Worm (Caenorhabditis elegans) whole organism, L4 larva: Measurements from ENCODE around the gene pept-2.
"Not testable (repeated sequence)": the region's sequence is repeated elsewhere in the genome, so short reads cannot be mapped to it uniquely, and the experiment has no call there.

Experiments used
- D1046.2 ChIP-seq: fragments of 200-800 bp; sonication (Bioruptor generic); IDR thresholded peaks from 2 replicates; pipeline ENCODE4 v1.3.6; 2022; ENCODE audit warnings: missing genetic modification characterization, missing compliant biosample characterization
- Y48G9A.11 ChIP-seq: fragments of 200-800 bp; sonication (Bioruptor generic); IDR thresholded peaks from 2 replicates; pipeline ENCODE4 v1.3.6; 2022; ENCODE audit warnings: missing genetic modification reagents, missing genetic modification characterization, missing compliant biosample characterization
- aly-2 ChIP-seq: sonication (generic microtip); optimal IDR thresholded peaks from 2 replicates; lab custom pipeline; 2018; ENCODE audit warnings: missing biosample characterization, missing genetic modification characterization
- ama-1 ChIP-seq: fragments of 150-350 bp; optimal IDR thresholded peaks from 2 replicates; lab custom pipeline; 2014; ENCODE audit warnings: inconsistent platforms, mixed read lengths
- arid-1 ChIP-seq: fragments of 200-800 bp; sonication (Bioruptor generic); conservative IDR thresholded peaks from 2 replicates; pipeline ENCODE4 v1.3.6; 2022; ENCODE audit warnings: missing genetic modification reagents, missing genetic modification characterization, missing compliant biosample characterization
- ceh-32 ChIP-seq: sonication (generic microtip); optimal IDR thresholded peaks from 2 replicates; lab custom pipeline; 2016; ENCODE audit warnings: mild to moderate bottlenecking, missing genetic modification characterization, missing compliant biosample characterization; ENCODE audit not compliant: poor library complexity
- ceh-62 ChIP-seq: sonication (generic microtip); optimal IDR thresholded peaks from 2 replicates; lab custom pipeline; 2017; ENCODE audit warnings: missing biosample characterization, missing genetic modification characterization
- daf-19 ChIP-seq: fragments of 200-800 bp; sonication (Bioruptor generic); conservative IDR thresholded peaks from 2 replicates; pipeline ENCODE4 v1.3.6; 2022; ENCODE audit warnings: missing genetic modification characterization, missing compliant biosample characterization
- daf-8 ChIP-seq: fragments of 200-800 bp; sonication (Bioruptor generic); IDR thresholded peaks from 2 replicates; pipeline ENCODE4 v1.3.6; 2022; ENCODE audit warnings: missing genetic modification characterization, missing compliant biosample characterization
- dmd-8 ChIP-seq: fragments of 200-800 bp; sonication (Bioruptor generic); IDR thresholded peaks from 2 replicates; pipeline ENCODE4 v1.3.6; 2022; ENCODE audit warnings: missing genetic modification characterization, missing compliant biosample characterization
- dmd-9 ChIP-seq: fragments of 200-800 bp; sonication (Bioruptor generic); IDR thresholded peaks from 2 replicates; pipeline ENCODE4 v1.3.6; 2022; ENCODE audit warnings: missing genetic modification reagents, missing genetic modification characterization, missing compliant biosample characterization
- dve-1 ChIP-seq: sonication (generic microtip); optimal IDR thresholded peaks from 2 replicates; lab custom pipeline; 2017; ENCODE audit warnings: antibody characterized with exemption, mild to moderate bottlenecking, missing genetic modification characterization, missing compliant biosample characterization; ENCODE audit not compliant: insufficient read depth
- egl-27 ChIP-seq: sonication (generic microtip); optimal IDR thresholded peaks from 3 replicates; lab custom pipeline; 2017; ENCODE audit warnings: missing biosample characterization, missing genetic modification reagents, missing genetic modification characterization
- fos-1 ChIP-seq: fragments of 150-350 bp; optimal IDR thresholded peaks from 2 replicates; lab custom pipeline; 2014; ENCODE audit warnings: missing biosample characterization, missing genetic modification characterization
- hlh-11 ChIP-seq: fragments of 200-800 bp; sonication (Bioruptor generic); optimal IDR thresholded peaks from 2 replicates; lab custom pipeline; 2018; ENCODE audit warnings: mild to moderate bottlenecking, missing genetic modification characterization, missing compliant biosample characterization
- hlh-30 ChIP-seq: sonication (generic microtip); optimal IDR thresholded peaks from 2 replicates; lab custom pipeline; 2017; ENCODE audit warnings: antibody characterized with exemption, mild to moderate bottlenecking, missing genetic modification characterization, missing compliant biosample characterization; ENCODE audit not compliant: insufficient read depth
- lin-13 ChIP-seq: fragments of 150-350 bp; optimal IDR thresholded peaks from 2 replicates; lab custom pipeline; 2014; ENCODE audit warnings: missing biosample characterization, missing genetic modification reagents, missing genetic modification characterization
- lin-15B ChIP-seq: fragments of 150-350 bp; sonication (generic microtip); optimal IDR thresholded peaks from 3 replicates; lab custom pipeline; 2014; ENCODE audit warnings: missing biosample characterization, missing genetic modification characterization
- lin-39 ChIP-seq: fragments of 150-350 bp; optimal IDR thresholded peaks from 2 replicates; lab custom pipeline; 2014; ENCODE audit warnings: missing biosample characterization, missing genetic modification reagents, missing genetic modification characterization
- lsy-2 ChIP-seq, 2 experiments: fragments of 150-350 bp in 1 of 2; sonication (generic microtip) in 1 of 2; optimal IDR thresholded peaks; 2 replicates each; lab custom pipeline; 2014 to 2017; ENCODE audit warnings: missing biosample characterization in 2 of 2, missing genetic modification characterization in 2 of 2
- mdt-29 ChIP-seq: fragments of 200-800 bp; sonication (Bioruptor generic); IDR thresholded peaks from 2 replicates; pipeline ENCODE4 v1.3.6; 2022; ENCODE audit warnings: missing genetic modification reagents, missing genetic modification characterization, missing compliant biosample characterization
- mep-1 ChIP-seq: fragments of 150-350 bp; sonication (generic microtip); optimal IDR thresholded peaks from 3 replicates; lab custom pipeline; 2014; ENCODE audit warnings: missing biosample characterization, missing genetic modification characterization
- mes-2 ChIP-seq: sonication (generic microtip); optimal IDR thresholded peaks from 2 replicates; lab custom pipeline; 2016; ENCODE audit warnings: missing genotype, mild to moderate bottlenecking, missing genetic modification characterization, missing compliant biosample characterization; ENCODE audit not compliant: poor library complexity, severe bottlenecking
- mxl-3 ChIP-seq: fragments of 200-800 bp; sonication (Bioruptor generic); optimal IDR thresholded peaks from 2 replicates; lab custom pipeline; 2018; ENCODE audit warnings: mild to moderate bottlenecking, missing genetic modification characterization, missing compliant biosample characterization
- nhr-11 ChIP-seq: fragments of 150-350 bp; optimal IDR thresholded peaks from 2 replicates; lab custom pipeline; 2014; ENCODE audit warnings: missing biosample characterization, missing genetic modification characterization
- nhr-237 ChIP-seq: sonication (generic microtip); optimal IDR thresholded peaks from 2 replicates; lab custom pipeline; 2017; ENCODE audit warnings: missing biosample characterization, missing genetic modification characterization
- nhr-6 ChIP-seq: fragments of 150-350 bp; optimal IDR thresholded peaks from 2 replicates; lab custom pipeline; 2014; ENCODE audit warnings: missing biosample characterization, missing genetic modification characterization
- nhr-76 ChIP-seq: fragments of 150-350 bp; optimal IDR thresholded peaks from 2 replicates; lab custom pipeline; 2014; ENCODE audit warnings: missing biosample characterization, missing genetic modification characterization
- nhr-77 ChIP-seq: fragments of 150-350 bp; optimal IDR thresholded peaks from 2 replicates; lab custom pipeline; 2014; ENCODE audit warnings: missing biosample characterization, missing genetic modification characterization
- saeg-2 ChIP-seq: fragments of 200-800 bp; sonication (Bioruptor generic); IDR thresholded peaks from 2 replicates; pipeline ENCODE4 v1.3.6; 2022; ENCODE audit warnings: missing genetic modification reagents, missing genetic modification characterization, missing compliant biosample characterization
- unc-130 ChIP-seq: sonication (generic microtip); optimal IDR thresholded peaks from 2 replicates; lab custom pipeline; 2016; ENCODE audit warnings: missing genetic modification reagents, missing genetic modification characterization, missing compliant biosample characterization
- unc-39 ChIP-seq: sonication (generic microtip); optimal IDR thresholded peaks from 2 replicates; lab custom pipeline; 2017; ENCODE audit warnings: missing biosample characterization, missing genetic modification characterization
- vab-7 ChIP-seq: fragments of 200-800 bp; sonication (Bioruptor generic); IDR thresholded peaks from 2 replicates; pipeline ENCODE4 v1.3.6; 2022; ENCODE audit warnings: missing genetic modification reagents, missing genetic modification characterization, missing compliant biosample characterization
- zfp-3 ChIP-seq: fragments of 200-800 bp; sonication (Bioruptor generic); conservative IDR thresholded peaks from 2 replicates; pipeline ENCODE4 v1.3.6; 2022; ENCODE audit warnings: missing genetic modification reagents, missing genetic modification characterization, missing compliant biosample characterization

The pept-2 gene

DNA sequence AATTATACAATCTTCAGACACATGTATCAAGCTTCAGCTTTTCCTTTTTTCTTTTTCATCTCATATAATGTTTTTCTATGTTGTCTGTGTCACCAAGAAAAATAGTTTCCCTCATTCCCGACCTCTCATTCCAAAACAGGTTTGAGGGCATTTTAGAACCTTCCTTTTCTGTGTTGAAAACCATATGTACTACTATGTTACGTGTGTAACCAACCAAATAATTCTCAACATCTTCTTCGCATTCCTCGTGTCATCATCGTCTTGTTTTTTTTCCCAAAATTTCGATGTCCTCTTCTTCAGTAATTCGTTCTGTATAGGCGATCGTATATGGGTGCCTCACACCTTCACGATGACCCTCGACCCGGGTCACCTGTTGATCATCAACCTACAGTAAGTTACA is at the start of gene pept-2:
pept-2 (plus strand) TSS at position 301 of the 400 bp plus-strand sequence.
- TF ChIP-seq mxl-3 = no peak
- no peak for TF ChIP-seq zfp-3 (GFP tag; lab: Robert Waterston, UW)
- no peak for TF ChIP-seq ceh-32

DNA sequence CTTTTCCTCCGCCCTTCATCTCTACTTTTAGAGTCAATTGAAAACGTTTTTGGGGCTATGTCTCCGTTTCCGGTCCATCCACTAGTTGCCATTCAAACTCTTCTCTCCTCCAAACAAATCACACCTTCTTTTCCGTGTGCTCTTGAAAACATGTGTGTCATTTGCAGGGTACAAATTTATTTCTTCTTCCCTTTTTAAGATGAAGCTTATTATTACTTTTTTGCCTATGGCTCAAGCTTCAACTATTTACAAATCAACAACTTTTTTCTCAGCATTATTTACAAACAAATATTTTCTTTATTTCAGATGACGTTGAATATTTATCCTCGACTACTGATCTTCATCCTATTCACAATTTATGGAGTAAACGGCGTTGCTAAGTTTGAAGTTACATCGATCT is 46.0 kb upstream of the pept-2 start, which contains the start of gene T25B9.3:
T25B9.3 (plus strand) TSS at position 301 of the 400 bp plus-strand sequence.
- no peak for TF ChIP-seq saeg-2 (GFP tag; lab: Robert Waterston, UW)
- no peak for TF ChIP-seq dve-1 (tag; lab: Kevin White, UChicago)

DNA sequence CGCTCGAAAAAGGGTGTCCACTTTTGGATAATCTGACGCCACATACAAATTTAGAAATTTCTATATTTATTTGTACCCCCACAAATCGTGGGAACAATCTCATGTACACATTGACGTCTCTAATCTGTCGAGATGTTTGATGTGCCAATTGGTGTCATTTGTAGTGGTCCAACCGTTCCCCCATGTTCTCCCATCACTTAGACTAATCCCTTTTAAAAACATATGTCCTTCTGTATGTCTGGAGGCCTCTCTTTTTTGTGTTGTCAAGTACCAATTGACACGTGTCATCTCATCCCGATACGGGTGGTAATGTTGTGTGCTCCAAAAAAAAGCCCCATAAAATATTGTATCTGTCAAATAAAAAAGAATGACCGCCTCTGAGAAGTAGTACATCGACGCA is 45.1 kb upstream of the pept-2 start:
- TF ChIP-seq mdt-29 (GFP tag; lab: Robert Waterston, UW) (no peak), hlh-11 (no peak), nhr-76 (tag; lab: Kevin White, UChicago) (no peak)

DNA sequence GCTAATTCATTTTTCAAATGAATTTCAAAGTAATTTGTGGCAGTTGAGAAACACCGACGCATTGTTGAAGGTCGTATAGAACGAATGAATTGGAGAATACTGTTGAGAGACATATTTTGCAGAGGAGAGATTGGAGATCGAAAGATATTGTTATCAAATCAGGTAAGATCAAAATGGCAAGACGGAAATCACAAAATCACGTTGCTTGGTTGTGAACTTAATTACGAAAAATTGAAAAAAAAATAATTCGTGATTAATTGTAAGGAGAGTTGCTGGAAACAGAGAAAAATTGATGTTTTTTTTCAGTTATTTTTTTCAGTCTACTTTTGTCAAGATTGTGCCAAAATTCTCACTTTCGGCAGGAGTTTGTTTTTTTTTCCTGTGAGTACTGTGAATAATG is 40.4 kb upstream of the pept-2 start, which contains the start of gene T25B9.1:
T25B9.1 (minus strand) TSS at position 101 of the 400 bp plus-strand sequence.
- TF ChIP-seq vab-7 (GFP tag; lab: Robert Waterston, UW) (no peak), lin-39 (tag; lab: Kevin White, UChicago) (no peak), nhr-77 (tag; lab: Kevin White, UChicago) (no peak), lsy-2 (tag; optimal IDR thresholded peaks at IDR 0.05; lab: Kevin White, UChicago) (no peak), zfp-3 (GFP tag; lab: Robert Waterston, UW) (no peak), saeg-2 (GFP tag; lab: Robert Waterston, UW) (no peak), nhr-237 (no peak), unc-130 (GFP tag; lab: Kevin White, UChicago) (no peak), aly-2 (tag; lab: Kevin White, UChicago) (no peak), daf-8 (no peak), ama-1 (lab: Kevin White, UChicago) (no peak), nhr-11 (no peak), fos-1 (no peak), D1046.2 (GFP tag; lab: Robert Waterston, UW) (no peak), Y48G9A.11 (no peak), dmd-8 (no peak)
- TF ChIP-seq, all 104 proteins: peak for 0

DNA sequence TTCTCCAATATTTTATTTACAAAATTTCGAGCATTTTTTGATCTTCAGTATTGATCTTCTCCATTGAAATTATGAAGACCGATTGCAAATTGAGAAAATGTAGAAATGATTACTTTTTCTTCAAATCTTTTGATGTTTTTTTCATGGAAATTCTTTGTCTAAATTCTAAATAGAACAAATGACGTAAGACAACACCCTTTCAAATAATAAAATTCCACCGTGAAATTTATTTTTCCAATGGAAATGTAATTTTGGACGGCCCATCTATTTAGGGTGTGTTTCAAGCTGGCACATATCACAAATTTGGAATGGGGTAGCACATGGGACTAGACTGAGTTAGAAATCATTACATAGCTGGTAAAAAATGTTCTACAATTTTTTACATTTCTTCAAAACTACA is 38.7 kb upstream of the pept-2 start, which contains the start of gene T25B9.2:
T25B9.2 (minus strand) TSS at position 101 of the 400 bp plus-strand sequence.
- TF ChIP-seq ceh-32; mes-2 (tag; lab: Kevin White, UChicago); lin-39 (tag; lab: Kevin White, UChicago): not testable (repeated sequence)

DNA sequence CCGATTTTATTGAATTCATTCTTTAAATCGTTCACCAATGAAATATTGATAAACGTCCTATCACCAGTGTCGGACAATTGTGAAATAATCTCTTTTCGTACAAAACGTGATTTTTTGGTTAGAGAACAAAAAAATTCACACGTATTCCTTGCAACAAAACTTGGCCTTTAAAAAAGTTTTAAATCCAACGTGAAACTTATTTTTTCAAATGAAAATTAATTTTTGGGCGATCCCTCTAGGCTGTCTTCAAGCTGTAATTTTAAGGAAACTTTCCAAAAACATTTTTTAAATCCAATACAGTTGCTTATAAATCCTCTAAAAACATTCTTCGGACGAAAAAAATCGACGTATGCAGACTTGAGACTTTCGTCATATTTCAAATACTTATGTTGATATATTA is 35.8 kb upstream of the pept-2 start, which contains the start of gene T25B9.5:
T25B9.5 (minus strand) TSS at position 101 of the 400 bp plus-strand sequence.
- TF ChIP-seq dmd-8 (no peak), mep-1 (no peak), hlh-30 (tag; lab: Kevin White, UChicago) (no peak), dmd-9 (no peak), ceh-62 (tag; lab: Kevin White, UChicago) (no peak), lin-13 (GFP tag; lab: Kevin White, UChicago) (no peak), arid-1 (no peak), egl-27 (tag; lab: Kevin White, UChicago) (no peak), lin-15B (tag; lab: Kevin White, UChicago) (no peak), unc-39 (tag; lab: Kevin White, UChicago) (no peak), dve-1 (tag; lab: Kevin White, UChicago) (no peak), nhr-6 (tag; lab: Kevin White, UChicago) (no peak), daf-19 (no peak)
